Fruit fly (Drosophila melanogaster) whole organism, embryonic: ENCODE results near the gene cnc.
A peak's percentile ranks its signal among the peaks of the same experiment; 100 is the strongest.

ENCODE experiments used
- Atf3 ChIP-seq: fragments of 200-800 bp; sonication (Bioruptor generic); optimal IDR thresholded peaks from 3 replicates; lab custom pipeline; 2016; ENCODE audit warnings: missing biosample characterization, missing genetic modification characterization
- BEAF-32 ChIP-seq: fragments of 200-800 bp; sonication (Bioruptor generic); optimal IDR thresholded peaks from 3 replicates; lab custom pipeline; 2017; ENCODE audit warnings: missing biosample characterization, missing genetic modification characterization, mild to moderate bottlenecking, moderate library complexity, missing genetic modification reagents
- CG10462 ChIP-seq: fragments of 200-800 bp; sonication (Bioruptor generic); optimal IDR thresholded peaks from 2 replicates; lab custom pipeline; 2016; ENCODE audit warnings: missing biosample characterization, missing genetic modification characterization
- CG13624 ChIP-seq: fragments of 200-800 bp; sonication (Bioruptor generic); optimal IDR thresholded peaks from 2 replicates; lab custom pipeline; 2016; ENCODE audit warnings: missing biosample characterization, missing genetic modification characterization
- CG15514 ChIP-seq: fragments of 200-800 bp; sonication (Bioruptor generic); optimal IDR thresholded peaks from 3 replicates; lab custom pipeline; 2017; ENCODE audit warnings: missing biosample characterization, missing genetic modification characterization, mild to moderate bottlenecking, moderate library complexity, missing genetic modification reagents
- CG1603 ChIP-seq: fragments of 200-800 bp; sonication (Bioruptor generic); optimal IDR thresholded peaks from 2 replicates; lab custom pipeline; 2019; ENCODE audit warnings: missing biosample characterization, mild to moderate bottlenecking, missing genetic modification characterization, moderate library complexity
- CG18764 ChIP-seq: fragments of 200-800 bp; sonication (Bioruptor generic); optimal IDR thresholded peaks from 3 replicates; lab custom pipeline; 2016; ENCODE audit warnings: missing biosample characterization, missing genetic modification characterization
- CG2120 ChIP-seq: fragments of 200-800 bp; sonication (Bioruptor generic); optimal IDR thresholded peaks from 3 replicates; lab custom pipeline; 2016; ENCODE audit warnings: missing biosample characterization, missing genetic modification characterization
- CG2129 ChIP-seq: fragments of 200-800 bp; sonication (Bioruptor generic); IDR thresholded peaks from 2 replicates; pipeline ENCODE4 v1.3.6; 2022; ENCODE audit warnings: missing biosample characterization, missing genetic modification characterization; ENCODE audit not compliant: partially characterized antibody
- CG2875 ChIP-seq: fragments of 200-800 bp; sonication (Bioruptor generic); optimal IDR thresholded peaks from 2 replicates; lab custom pipeline; 2017; ENCODE audit warnings: missing biosample characterization, mild to moderate bottlenecking, missing genetic modification characterization, missing genetic modification reagents
- CG3163 ChIP-seq: fragments of 200-800 bp; sonication (Bioruptor generic); optimal IDR thresholded peaks from 3 replicates; lab custom pipeline; 2016; ENCODE audit warnings: missing biosample characterization, missing genetic modification characterization
- CG4404 ChIP-seq: fragments of 200-800 bp; sonication (Bioruptor generic); IDR thresholded peaks from 2 replicates; pipeline ENCODE4 v1.3.6; 2022; ENCODE audit warnings: missing biosample characterization, missing genetic modification characterization
- CG5245 ChIP-seq: fragments of 200-800 bp; sonication (Bioruptor generic); optimal IDR thresholded peaks from 3 replicates; lab custom pipeline; 2016; ENCODE audit warnings: missing biosample characterization, missing genetic modification characterization
- CG6175 ChIP-seq: fragments of 200-800 bp; sonication (Bioruptor generic); IDR thresholded peaks from 3 replicates; pipeline ENCODE4 v1.3.6; 2022; ENCODE audit warnings: missing biosample characterization, missing genetic modification characterization
- CG6272 ChIP-seq: fragments of 200-800 bp; sonication (Bioruptor generic); IDR thresholded peaks from 2 replicates; pipeline ENCODE4 v1.3.6; 2022; ENCODE audit warnings: missing biosample characterization, missing genetic modification characterization
- CTCF ChIP-seq: fragments of 200-800 bp; sonication (Bioruptor generic); optimal IDR thresholded peaks from 2 replicates; lab custom pipeline; 2017; ENCODE audit warnings: missing biosample characterization, mild to moderate bottlenecking, missing genetic modification characterization, moderate library complexity
- Dad ChIP-seq: fragments of 200-800 bp; sonication (Bioruptor generic); optimal IDR thresholded peaks from 3 replicates; lab custom pipeline; 2016; ENCODE audit warnings: missing biosample characterization, missing genetic modification characterization
- HLH4C ChIP-seq: fragments of 200-800 bp; sonication (Bioruptor generic); IDR thresholded peaks from 3 replicates; pipeline ENCODE4 v1.3.6; 2022; ENCODE audit warnings: missing biosample characterization, missing genetic modification characterization; ENCODE audit not compliant: partially characterized antibody
- HmgZ ChIP-seq: fragments of 200-800 bp; sonication (Bioruptor generic); optimal IDR thresholded peaks from 2 replicates; lab custom pipeline; 2018; ENCODE audit warnings: missing biosample characterization, mild to moderate bottlenecking, missing genetic modification characterization
- Hr3 ChIP-seq: fragments of 200-800 bp; sonication (Bioruptor generic); optimal IDR thresholded peaks from 3 replicates; lab custom pipeline; 2016; ENCODE audit warnings: missing biosample characterization, missing genetic modification characterization
- MBD-R2 ChIP-seq: fragments of 200-800 bp; sonication (Bioruptor generic); IDR thresholded peaks from 2 replicates; pipeline ENCODE4 v1.3.6; 2022; ENCODE audit warnings: missing biosample characterization, missing genetic modification characterization
- Med ChIP-seq: fragments of 200-800 bp; sonication (Bioruptor generic); peaks from one replicate; lab custom pipeline; 2016; ENCODE audit warnings: missing biosample characterization, missing genetic modification characterization, mild to moderate bottlenecking, inconsistent platforms, moderate library complexity
- Meics ChIP-seq: fragments of 200-800 bp; sonication (Bioruptor generic); optimal IDR thresholded peaks from 2 replicates; lab custom pipeline; 2017; ENCODE audit warnings: missing biosample characterization, mild to moderate bottlenecking, missing genetic modification characterization
- Ptx1 ChIP-seq: fragments of 200-800 bp; sonication (Bioruptor generic); IDR thresholded peaks from 2 replicates; pipeline ENCODE4 v1.3.6; 2022; ENCODE audit warnings: missing biosample characterization, missing genetic modification characterization
- Rx ChIP-seq: fragments of 200-800 bp; sonication (Bioruptor generic); IDR thresholded peaks from 2 replicates; pipeline ENCODE4 v1.3.6; 2022; ENCODE audit warnings: missing biosample characterization, missing genetic modification characterization
- Trl ChIP-seq, 3 experiments: fragments of >200 bp in 2 of 3; fragments of 200-800 bp in 1 of 3; sonication (Bioruptor generic) in 1 of 3; optimal IDR thresholded peaks; 2 replicates in 1 of 3; 3 replicates in 2 of 3; lab custom pipeline; 2016 to 2017; ENCODE audit warnings: missing biosample characterization in 1 of 3, missing genetic modification characterization in 1 of 3
- Xbp1 ChIP-seq: fragments of 200-800 bp; sonication (Bioruptor generic); optimal IDR thresholded peaks from 3 replicates; lab custom pipeline; 2016; ENCODE audit warnings: missing biosample characterization, mild to moderate bottlenecking, missing genetic modification characterization
- al ChIP-seq: fragments of 200-800 bp; sonication (Bioruptor generic); IDR thresholded peaks from 2 replicates; pipeline ENCODE4 v1.3.6; 2022; ENCODE audit warnings: missing biosample characterization, missing genetic modification characterization
- az2 ChIP-seq: fragments of 200-800 bp; sonication (Bioruptor generic); optimal IDR thresholded peaks from 3 replicates; lab custom pipeline; 2016; ENCODE audit warnings: missing biosample characterization, missing genetic modification characterization
- bigmax ChIP-seq: fragments of 200-800 bp; sonication (Bioruptor generic); optimal IDR thresholded peaks from 2 replicates; lab custom pipeline; 2018; ENCODE audit warnings: missing biosample characterization, mild to moderate bottlenecking, missing genetic modification characterization
- cad ChIP-seq: fragments of >200 bp; optimal IDR thresholded peaks from 2 replicates; lab custom pipeline; 2017; ENCODE audit warnings: missing biosample characterization, missing genetic modification characterization
- cato ChIP-seq: fragments of 200-800 bp; sonication (Bioruptor generic); optimal IDR thresholded peaks from 2 replicates; lab custom pipeline; 2016; ENCODE audit warnings: missing biosample characterization, missing genetic modification characterization, borderline replicate concordance
- caup ChIP-seq: fragments of 200-800 bp; sonication (Bioruptor generic); optimal IDR thresholded peaks from 3 replicates; lab custom pipeline; 2017; ENCODE audit warnings: missing biosample characterization, mild to moderate bottlenecking, missing genetic modification characterization, moderate library complexity; ENCODE audit not compliant: severe bottlenecking
- dm ChIP-seq: fragments of 200-800 bp; sonication (Bioruptor generic); optimal IDR thresholded peaks from 3 replicates; lab custom pipeline; 2016; ENCODE audit warnings: missing biosample characterization, missing genetic modification characterization
- dpn ChIP-seq, 2 experiments: fragments of 200-800 bp; sonication (Bioruptor generic); optimal IDR thresholded peaks; 3 replicates each; lab custom pipeline; 2016; ENCODE audit warnings: missing biosample characterization in 2 of 2, missing genetic modification characterization in 2 of 2
- eve ChIP-seq, 2 experiments: fragments of >200 bp; optimal IDR thresholded peaks; 2 replicates each; lab custom pipeline; 2017; ENCODE audit warnings: missing biosample characterization in 2 of 2, missing genetic modification characterization in 2 of 2
- gem ChIP-seq: fragments of 200-800 bp; sonication (Bioruptor generic); optimal IDR thresholded peaks from 2 replicates; lab custom pipeline; 2019; ENCODE audit warnings: missing biosample characterization, mild to moderate bottlenecking, missing genetic modification characterization, moderate library complexity
- gsb-n ChIP-seq: fragments of 200-800 bp; sonication (Bioruptor generic); optimal IDR thresholded peaks from 3 replicates; lab custom pipeline; 2018; ENCODE audit warnings: missing biosample characterization, mild to moderate bottlenecking, missing genetic modification characterization
- hb ChIP-seq: fragments of 200-800 bp; sonication (Bioruptor generic); IDR thresholded peaks from 3 replicates; pipeline ENCODE4 v1.3.6; 2022; ENCODE audit warnings: missing biosample characterization, missing genetic modification characterization; ENCODE audit not compliant: partially characterized antibody
- ind ChIP-seq: fragments of 200-800 bp; sonication (Bioruptor generic); optimal IDR thresholded peaks from 3 replicates; lab custom pipeline; 2016; ENCODE audit warnings: missing biosample characterization, missing genetic modification characterization
- kay ChIP-seq: fragments of 200-800 bp; sonication (Bioruptor generic); optimal IDR thresholded peaks from 2 replicates; lab custom pipeline; 2016; ENCODE audit warnings: missing biosample characterization, missing genetic modification characterization
- lilli ChIP-seq: fragments of 200-800 bp; sonication (Bioruptor generic); optimal IDR thresholded peaks from 3 replicates; lab custom pipeline; 2016; ENCODE audit warnings: missing biosample characterization, missing genetic modification characterization
- mam ChIP-seq: fragments of 200-800 bp; sonication (Bioruptor generic); optimal IDR thresholded peaks from 3 replicates; lab custom pipeline; 2016; ENCODE audit warnings: missing biosample characterization, missing genetic modification characterization
- phol ChIP-seq: fragments of 200-800 bp; sonication (Bioruptor generic); optimal IDR thresholded peaks from 3 replicates; lab custom pipeline; 2018; ENCODE audit warnings: missing biosample characterization, mild to moderate bottlenecking, missing genetic modification characterization, moderate library complexity
- sd ChIP-seq: fragments of 200-800 bp; sonication (Bioruptor generic); optimal IDR thresholded peaks from 3 replicates; lab custom pipeline; 2018; ENCODE audit warnings: missing biosample characterization, mild to moderate bottlenecking, missing genetic modification characterization, moderate library complexity
- sens-2 ChIP-seq: fragments of 200-800 bp; sonication (Bioruptor generic); IDR thresholded peaks from 2 replicates; pipeline ENCODE4 v1.3.6; 2022; ENCODE audit warnings: missing biosample characterization, missing genetic modification characterization
- sim ChIP-seq: fragments of 200-800 bp; sonication (Bioruptor generic); IDR thresholded peaks from 2 replicates; pipeline ENCODE4 v1.3.6; 2022; ENCODE audit warnings: missing biosample characterization, missing genetic modification characterization
- stwl ChIP-seq: fragments of 200-800 bp; sonication (Bioruptor generic); optimal IDR thresholded peaks from 3 replicates; lab custom pipeline; 2018; ENCODE audit warnings: missing biosample characterization, mild to moderate bottlenecking, missing genetic modification characterization, moderate library complexity
- sug ChIP-seq: fragments of 200-800 bp; optimal IDR thresholded peaks from 2 replicates; lab custom pipeline; 2019; ENCODE audit warnings: missing biosample characterization, mild to moderate bottlenecking, missing genetic modification characterization, moderate library complexity
- tio ChIP-seq: fragments of 200-800 bp; sonication (Bioruptor generic); optimal IDR thresholded peaks from 2 replicates; lab custom pipeline; 2017; ENCODE audit warnings: missing biosample characterization, missing genetic modification characterization, inconsistent platforms
- trem ChIP-seq: fragments of 200-800 bp; optimal IDR thresholded peaks from 3 replicates; lab custom pipeline; 2019; ENCODE audit warnings: missing biosample characterization, mild to moderate bottlenecking, missing genetic modification characterization, moderate library complexity
- ttk ChIP-seq: fragments of 200-800 bp; sonication (Bioruptor generic); IDR thresholded peaks from 2 replicates; pipeline ENCODE4 v2.1.2; 2022; ENCODE audit warnings: missing biosample characterization, missing genetic modification characterization

The cnc gene

dm6 chr3R:23226521-23227039, at the start of gene cnc (continued):
- TF ChIP-seq dpn (GFP tag; optimal IDR thresholded peaks at IDR 0.05; lab: Kevin White, UChicago) (no peak), BEAF-32 (no peak), CG6175 (GFP tag; lab: Robert Waterston, UW) (no peak), hb (GFP tag; lab: Robert Waterston, UW) (no peak), Rx (no peak), stwl (tag; lab: Kevin White, UChicago) (no peak), CG13624 (GFP tag; lab: Kevin White, UChicago) (peak; percentile 23), CG2129 (GFP tag; lab: Robert Waterston, UW) (no peak), CG3163 (GFP tag; lab: Kevin White, UChicago) (peak; percentile 97), Trl (optimal IDR thresholded peaks at IDR 0.05; lab: Kevin White, UChicago) (peak; percentile 90 to 97), Trl (GFP tag; optimal IDR thresholded peaks at IDR 0.05; lab: Kevin White, UChicago) (peak; percentile 35), cato (no peak), CG2120 (GFP tag; lab: Kevin White, UChicago) (peak; percentile 40), al (GFP tag; lab: Robert Waterston, UW) (no peak), gsb-n (tag; lab: Kevin White, UChicago) (no peak), dm (GFP tag; lab: Kevin White, UChicago) (no peak), trem (tag; lab: Kevin White, UChicago) (peak; percentile 4), MBD-R2 (GFP tag; lab: Robert Waterston, UW) (no peak), eve (GFP tag; optimal IDR thresholded peaks at IDR 0.05; lab: Kevin White, UChicago) (no peak), Med (GFP tag; lab: Kevin White, UChicago) (peak; percentile 88), CG15514 (peak; percentile 44), kay (no peak), sim (GFP tag; lab: Robert Waterston, UW) (no peak), sug (tag; lab: Kevin White, UChicago) (peak; percentile 72), HmgZ (tag; lab: Kevin White, UChicago) (peak; percentile 51), cad (no peak), CG6272 (no peak), CG2875 (GFP tag; lab: Kevin White, UChicago) (no peak), CG10462 (GFP tag; lab: Kevin White, UChicago) (no peak), bigmax (no peak), tio (GFP tag; lab: Kevin White, UChicago) (no peak), Hr3 (GFP tag; lab: Kevin White, UChicago) (no peak), az2 (GFP tag; lab: Kevin White, UChicago) (no peak), sd (peak; percentile 72), ttk (no peak), HLH4C (GFP tag; lab: Robert Waterston, UW) (peak; percentile 7; the same call in 1 of the 3 replicates), Ptx1 (GFP tag; lab: Robert Waterston, UW) (no peak), CTCF (no peak), CG4404 (GFP tag; lab: Robert Waterston, UW) (no peak), gem (tag; lab: Kevin White, UChicago) (no peak), CG1603 (tag; lab: Kevin White, UChicago) (no peak), Xbp1 (GFP tag; lab: Kevin White, UChicago) (no peak), phol (no peak), ind (no peak), caup (GFP tag; lab: Kevin White, UChicago) (peak; percentile 21), lilli (no peak), CG18764 (no peak), Atf3 (GFP tag; lab: Kevin White, UChicago) (no peak), sens-2 (no peak), CG5245 (GFP tag; lab: Kevin White, UChicago) (no peak), mam (no peak), Dad (no peak), Meics (GFP tag; lab: Kevin White, UChicago) (no peak)
